Fruit fly (Drosophila melanogaster): ENCODE results near the gene Pgk.

The Pgk gene

dm6 chr2L:2769476-2770185 is 16.8 kb upstream of the Pgk start, which contains the start of the genes colt and HINT1 (continued):
- TF ChIP-seq lmd (GFP tag; IDR thresholded peaks at IDR 0.05) (no peak), CG1602 (GFP tag; optimal IDR thresholded peaks at IDR 0.05) (no peak)

DNA sequence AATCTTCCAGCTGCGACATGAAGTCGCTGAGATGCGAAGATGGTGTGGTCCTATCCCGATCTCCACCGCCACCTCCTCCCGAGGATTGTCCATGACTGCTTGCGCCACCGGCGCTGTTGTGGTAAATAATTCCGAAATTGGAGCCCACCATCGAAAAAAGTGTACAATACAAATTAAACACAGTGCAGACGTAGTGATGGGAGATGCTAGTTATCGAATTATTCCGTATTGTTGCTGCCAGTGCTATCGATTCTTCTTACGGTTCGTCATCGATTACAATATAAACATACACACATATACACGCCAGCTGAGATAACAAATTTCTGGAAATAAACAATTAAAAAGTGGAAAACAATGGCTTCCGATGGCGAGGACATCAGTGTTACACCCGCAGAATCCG is 14.8 kb upstream of the Pgk start, which contains the start of the genes Taf10b and Taf10:
Gene Taf10b, minus strand, starts transcription at position 219 of the 400 bp plus-strand sequence.
Gene Taf10, plus strand, starts transcription at position 264 of the 400 bp plus-strand sequence.
- TF ChIP-seq CG10267 (tag; optimal IDR thresholded peaks at IDR 0.05) (peak; percentile 46), sens (GFP tag) (peak; percentile 40), CG17829 (tag; optimal IDR thresholded peaks at IDR 0.05) (peak; percentile 24), Dref (GFP tag; IDR thresholded peaks at IDR 0.05) (peak; percentile 97), E2f1 (GFP tag; IDR thresholded peaks at IDR 0.05) (no peak), CG6791 (GFP tag; IDR thresholded peaks at IDR 0.05; ENCODE audit: partially characterized antibody) (peak; percentile 87), Hr51 (GFP tag; optimal IDR thresholded peaks at IDR 0.05) (peak in 1 of 2 experiments; percentile 0), HLH4C (GFP tag; IDR thresholded peaks at IDR 0.05; ENCODE audit: partially characterized antibody) (peak; percentile 93), Adf1 (GFP tag; IDR thresholded peaks at IDR 0.05) (0 out of 2 replicates have a peak, but pooled peaks have one; percentile 7), CG32767 (GFP tag; IDR thresholded peaks at IDR 0.05) (0 out of 2 replicates have a peak, but pooled peaks have one; percentile 48), CG13624 (GFP tag; optimal IDR thresholded peaks at IDR 0.05) (peak; percentile 21), gt (GFP tag; IDR thresholded peaks at IDR 0.05) (no peak), D19A (tag; optimal IDR thresholded peaks at IDR 0.05) (peak; percentile 47), CG11085 (GFP tag; IDR thresholded peaks at IDR 0.05) (no peak), CG9797 (GFP tag; optimal IDR thresholded peaks at IDR 0.05) (peak; percentile 30), phol (tag; optimal IDR thresholded peaks at IDR 0.05) (peak; percentile 1), Dll (GFP tag; IDR thresholded peaks at IDR 0.05; ENCODE audit: partially characterized antibody) (peak; percentile 85), PHDP (tag; optimal IDR thresholded peaks at IDR 0.05) (no peak), pzg (GFP tag; optimal IDR thresholded peaks at IDR 0.05) (peak; percentile 76), CG5245 (GFP tag; optimal IDR thresholded peaks at IDR 0.05) (no peak), sna (GFP tag; IDR thresholded peaks at IDR 0.05; ENCODE audit: partially characterized antibody) (peak; percentile 83), gfzf (GFP tag; optimal IDR thresholded peaks at IDR 0.05) (peak; percentile 19), CrebB (tag; optimal IDR thresholded peaks at IDR 0.05) (peak; percentile 37), chinmo (GFP tag; IDR thresholded peaks at IDR 0.05; ENCODE audit: partially characterized antibody) (peak; percentile 88; the same call in 3 of the 4 replicates), CG42726 (GFP tag; IDR thresholded peaks at IDR 0.05; ENCODE audit: partially characterized antibody) (peak; percentile 51; the same call in 1 of the 2 replicates), bsh (GFP tag; optimal IDR thresholded peaks at IDR 0.05) (peak in 1 of 2 experiments; percentile 3), vnd (GFP tag; IDR thresholded peaks at IDR 0.05; ENCODE audit: partially characterized antibody) (peak; percentile 70), hbn (GFP tag; IDR thresholded peaks at IDR 0.05; ENCODE audit: partially characterized antibody) (peak; percentile 84), Ets97D (GFP tag; optimal IDR thresholded peaks at IDR 0.05) (peak; percentile 18), unc-4 (GFP tag; IDR thresholded peaks at IDR 0.05; ENCODE audit: partially characterized antibody) (peak; percentile 87), dati (GFP tag; IDR thresholded peaks at IDR 0.05) (0 out of 2 replicates have a peak, but pooled peaks have one; percentile 11), Sry-δ (GFP tag; optimal IDR thresholded peaks at IDR 0.05) (peak; percentile 93), CG2712 (tag; optimal IDR thresholded peaks at IDR 0.05) (peak; percentile 21), CG14710 (tag; optimal IDR thresholded peaks at IDR 0.05) (peak; percentile 45), inv (GFP tag; IDR thresholded peaks at IDR 0.05; ENCODE audit: partially characterized antibody) (peak; percentile 63), row (GFP tag; IDR thresholded peaks at IDR 0.05) (peak; percentile 51; the same call in 2 of the 3 replicates), MBD-R2 (GFP tag; IDR thresholded peaks at IDR 0.05) (peak; percentile 91), mld (GFP tag; IDR thresholded peaks at IDR 0.05; ENCODE audit: partially characterized antibody) (peak; percentile 76), Pdp1 (GFP tag; optimal IDR thresholded peaks at IDR 0.05) (peak in 1 of 2 experiments; percentile 30), CG2678 (tag; optimal IDR thresholded peaks at IDR 0.05) (no peak), chif (GFP tag; optimal IDR thresholded peaks at IDR 0.05) (no peak), BEAF-32 (GFP tag; optimal IDR thresholded peaks at IDR 0.05) (peak; percentile 75), CG2129 (GFP tag; IDR thresholded peaks at IDR 0.05; ENCODE audit: partially characterized antibody) (peak; percentile 50)
